Fruit fly (Drosophila melanogaster): Measurements from ENCODE around the gene mamo.
A peak's percentile ranks its signal among the peaks of the same experiment; 100 is the strongest.

- TF ChIP-seq gfzf (GFP tag; optimal IDR thresholded peaks at IDR 0.05): no peak
- no peak for TF ChIP-seq slou (GFP tag; optimal IDR thresholded peaks at IDR 0.05)
- no peak for TF ChIP-seq lov (optimal IDR thresholded peaks at IDR 0.05)
- no peak for TF ChIP-seq lov (GFP tag; IDR thresholded peaks at IDR 0.05)
- no peak for TF ChIP-seq CG3065 (GFP tag; optimal IDR thresholded peaks at IDR 0.05)
- TF ChIP-seq CG3407 (GFP tag; optimal IDR thresholded peaks at IDR 0.05): no peak
- no peak for TF ChIP-seq trh (GFP tag; optimal IDR thresholded peaks at IDR 0.05)
- TF ChIP-seq Elba2 (GFP tag; optimal IDR thresholded peaks at IDR 0.05): no peak
- TF ChIP-seq Med (GFP tag): peak; percentile 45
- TF ChIP-seq nau (GFP tag; optimal IDR thresholded peaks at IDR 0.05): no peak
- no peak for TF ChIP-seq Meics (GFP tag; optimal IDR thresholded peaks at IDR 0.05)
- no peak for TF ChIP-seq Doc3 (GFP tag; IDR thresholded peaks at IDR 0.05; ENCODE audit: partially characterized antibody)
- TF ChIP-seq CG10959 (GFP tag; IDR thresholded peaks at IDR 0.05): no peak
- TF ChIP-seq CG18599 (GFP tag; optimal IDR thresholded peaks at IDR 0.05): no peak
- no peak for TF ChIP-seq sr (GFP tag; IDR thresholded peaks at IDR 0.05)
Observed at dm6 chrX:13889164-13889672, 101.1 kb downstream of the mamo start.

All from whole organism, embryonic.